Worm (Caenorhabditis elegans) whole organism, midembryonic: Measurements from ENCODE around the gene igcm-1.

Experiments
- T22C8.4 ChIP-seq: fragments of 200-800 bp; sonication (Bioruptor generic); IDR thresholded peaks from 2 replicates; pipeline ENCODE4 v1.3.6; 2022; ENCODE audit warnings: missing genetic modification characterization, missing compliant biosample characterization
- cog-1 ChIP-seq: sonication (generic microtip); optimal IDR thresholded peaks from 2 replicates; lab custom pipeline; 2016; ENCODE audit warnings: missing genetic modification characterization, missing compliant biosample characterization
- flt-1 ChIP-seq: fragments of 200-800 bp; sonication (Bioruptor generic); IDR thresholded peaks from 2 replicates; pipeline ENCODE4 v1.3.6; 2022; ENCODE audit warnings: missing genetic modification characterization, missing compliant biosample characterization
- klf-2 ChIP-seq: fragments of 200-800 bp; sonication (Bioruptor generic); conservative IDR thresholded peaks from 2 replicates; pipeline ENCODE4 v1.3.6; 2022; ENCODE audit warnings: missing genetic modification reagents, missing genetic modification characterization, missing compliant biosample characterization
- med-1 ChIP-seq: sonication (generic microtip); optimal IDR thresholded peaks from 2 replicates; lab custom pipeline; 2017; ENCODE audit warnings: missing genetic modification characterization, mild to moderate bottlenecking, missing compliant biosample characterization, antibody characterized with exemption, missing genetic modification reagents; ENCODE audit not compliant: insufficient read depth
- ref-1 ChIP-seq: fragments of 200-800 bp; sonication (Bioruptor generic); conservative IDR thresholded peaks from 2 replicates; pipeline ENCODE4 v1.3.6; 2022; ENCODE audit warnings: missing genetic modification reagents, missing genetic modification characterization, missing compliant biosample characterization
- tab-1 ChIP-seq: fragments of 200-800 bp; sonication (Bioruptor generic); IDR thresholded peaks from 2 replicates; pipeline ENCODE4 v1.3.6; 2022; ENCODE audit warnings: missing genetic modification characterization, missing compliant biosample characterization
- ztf-23 ChIP-seq: fragments of 200-800 bp; sonication (Bioruptor generic); IDR thresholded peaks from 2 replicates; pipeline ENCODE4 v1.3.6; 2022; ENCODE audit warnings: missing genetic modification reagents, missing genetic modification characterization, missing compliant biosample characterization
- ztf-29 ChIP-seq: fragments of 200-800 bp; sonication (Bioruptor generic); IDR thresholded peaks from 2 replicates; pipeline ENCODE4 v1.3.6; 2022; ENCODE audit warnings: missing genetic modification reagents, missing genetic modification characterization, missing compliant biosample characterization

The igcm-1 gene

ce11 chrX:851421-851820, at the start of gene igcm-1:
Gene igcm-1, minus strand, starts transcription at chrX:851521.
- no peak for TF ChIP-seq klf-2 (GFP tag; lab: Robert Waterston, UW)
- TF ChIP-seq flt-1 (GFP tag; lab: Robert Waterston, UW): no peak
- TF ChIP-seq ztf-23 (GFP tag; lab: Robert Waterston, UW): no peak
- no peak for TF ChIP-seq cog-1 (tag; lab: Kevin White, UChicago)
- no peak for TF ChIP-seq T22C8.4 (GFP tag; lab: Robert Waterston, UW)
- TF ChIP-seq tab-1: no peak
- no peak for TF ChIP-seq med-1 (GFP tag; lab: Kevin White, UChicago)
- TF ChIP-seq ztf-29 (GFP tag; lab: Robert Waterston, UW): no peak
- no peak for TF ChIP-seq ref-1

DNA sequence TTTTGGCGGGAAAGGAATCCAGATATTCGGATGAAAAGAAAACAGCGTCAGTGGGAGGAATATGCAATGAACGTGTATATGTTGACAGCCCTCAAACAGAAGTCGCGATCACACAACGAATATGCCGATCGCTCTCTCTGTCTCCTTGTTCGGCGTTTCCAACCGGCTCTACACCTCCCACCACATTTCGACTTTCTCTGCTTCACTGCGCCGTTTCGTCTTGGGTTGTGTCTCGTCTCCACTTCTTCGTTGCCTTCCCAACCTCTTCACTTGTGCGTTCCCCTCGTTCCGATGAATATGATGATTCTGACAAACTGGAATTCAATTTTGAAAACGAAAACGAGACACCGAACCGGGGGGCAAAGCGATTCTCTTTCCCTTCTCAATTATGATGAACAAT, 46.6 kb upstream of the igcm-1 start, which contains the start of gene mab-7:
Gene mab-7, minus strand, starts transcription at position 101 of the 400 bp plus-strand sequence.
- TF ChIP-seq ref-1 (no peak), tab-1 (no peak), ztf-29 (GFP tag; lab: Robert Waterston, UW) (no peak), flt-1 (GFP tag; lab: Robert Waterston, UW) (no peak), med-1 (GFP tag; lab: Kevin White, UChicago) (no peak), T22C8.4 (GFP tag; lab: Robert Waterston, UW) (no peak), klf-2 (GFP tag; lab: Robert Waterston, UW) (no peak), ztf-23 (GFP tag; lab: Robert Waterston, UW) (no peak), cog-1 (tag; lab: Kevin White, UChicago) (no peak)

DNA sequence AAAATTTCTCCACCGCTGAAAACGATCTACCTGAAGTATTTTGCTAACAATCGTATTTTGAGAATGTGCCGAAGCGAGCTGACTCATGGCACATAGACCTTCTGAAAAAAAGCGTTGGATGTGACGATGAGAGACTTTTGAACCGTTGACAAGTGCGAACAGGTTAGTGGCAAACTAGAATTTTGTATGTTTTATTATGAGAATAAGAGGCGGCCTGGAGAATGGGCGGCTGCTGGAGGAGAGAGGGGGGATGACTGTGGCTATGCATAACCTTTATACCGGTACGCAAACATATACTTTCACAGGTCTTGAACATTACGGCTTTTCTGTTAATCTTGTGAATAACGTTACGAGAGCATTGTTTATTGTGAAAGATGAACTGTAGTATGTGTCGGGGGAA, 37.0 kb upstream of the igcm-1 start, which contains the start of gene mam-1:
Gene mam-1, minus strand, starts transcription at position 101 of the 400 bp plus-strand sequence.
- TF ChIP-seq cog-1 (tag; lab: Kevin White, UChicago): no peak
- TF ChIP-seq T22C8.4 (GFP tag; lab: Robert Waterston, UW): no peak
- no peak for TF ChIP-seq klf-2 (GFP tag; lab: Robert Waterston, UW)
- TF ChIP-seq med-1 (GFP tag; lab: Kevin White, UChicago): no peak
- no peak for TF ChIP-seq tab-1
- no peak for TF ChIP-seq ref-1
- TF ChIP-seq flt-1 (GFP tag; lab: Robert Waterston, UW): no peak
- TF ChIP-seq ztf-23 (GFP tag; lab: Robert Waterston, UW): no peak
- TF ChIP-seq ztf-29 (GFP tag; lab: Robert Waterston, UW): no peak

DNA sequence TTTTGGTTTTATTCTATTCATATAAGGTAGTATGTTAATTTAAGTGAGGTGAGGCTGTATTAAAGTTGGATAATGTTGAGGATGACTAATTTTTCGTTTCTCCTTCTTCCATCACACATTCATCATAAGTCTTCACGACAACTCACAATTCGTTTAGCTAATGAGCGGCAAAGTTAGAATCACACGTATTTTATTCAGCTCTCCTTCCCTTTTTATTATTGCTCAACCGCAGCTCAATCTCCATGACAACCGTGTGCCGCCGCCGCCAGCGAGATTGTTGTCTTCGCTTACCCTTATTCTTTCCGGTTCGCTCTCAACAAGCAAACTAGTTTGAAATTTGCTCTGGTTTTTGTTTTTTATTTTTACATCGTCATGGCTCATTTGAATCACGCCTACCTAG, 29.0 kb upstream of the igcm-1 start, which contains the start of gene ZC13.2:
Gene ZC13.2, plus strand, starts transcription at position 301 of the 400 bp plus-strand sequence.
- TF ChIP-seq cog-1 (tag; lab: Kevin White, UChicago) (no peak), T22C8.4 (GFP tag; lab: Robert Waterston, UW) (no peak), tab-1 (no peak), ztf-29 (GFP tag; lab: Robert Waterston, UW) (no peak), ztf-23 (GFP tag; lab: Robert Waterston, UW) (no peak), klf-2 (GFP tag; lab: Robert Waterston, UW) (no peak), med-1 (GFP tag; lab: Kevin White, UChicago) (no peak), ref-1 (no peak), flt-1 (GFP tag; lab: Robert Waterston, UW) (no peak)

- TF ChIP-seq ref-1 (no peak), flt-1 (GFP tag; lab: Robert Waterston, UW) (no peak), klf-2 (GFP tag; lab: Robert Waterston, UW) (no peak), T22C8.4 (GFP tag; lab: Robert Waterston, UW) (no peak), med-1 (GFP tag; lab: Kevin White, UChicago) (no peak), ztf-29 (GFP tag; lab: Robert Waterston, UW) (no peak), ztf-23 (GFP tag; lab: Robert Waterston, UW) (peak; percentile 49; the same call in 1 of the 2 replicates), tab-1 (no peak), cog-1 (tag; lab: Kevin White, UChicago) (peak; percentile 34)
Measured at ce11 chrX:876935-877334, 25.6 kb upstream of the igcm-1 start, which contains the start of gene ZC13.1. Gene ZC13.1, plus strand, starts transcription at chrX:877239.

DNA sequence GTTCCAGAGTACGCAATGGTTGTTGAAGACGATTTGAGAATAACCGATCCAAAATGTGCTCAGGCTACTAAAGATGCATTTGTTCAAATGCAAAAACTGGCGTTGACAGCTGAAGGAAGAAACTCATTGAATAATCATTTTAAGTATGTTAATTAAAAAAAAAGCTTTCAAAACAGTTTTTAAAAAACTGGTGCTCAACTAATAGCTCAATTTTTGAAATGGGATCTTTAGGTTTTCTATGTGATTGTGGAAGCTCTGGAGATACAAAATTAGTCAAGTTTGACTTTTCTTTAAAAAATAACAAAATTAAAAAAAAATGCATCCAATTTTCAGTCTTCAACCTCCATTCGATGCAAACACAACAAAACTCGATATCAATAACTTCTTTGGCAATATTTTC, 22.3 kb upstream of the igcm-1 start:
- TF ChIP-seq ztf-23 (GFP tag; lab: Robert Waterston, UW) (no peak), T22C8.4 (GFP tag; lab: Robert Waterston, UW) (no peak), klf-2 (GFP tag; lab: Robert Waterston, UW) (no peak), cog-1 (tag; lab: Kevin White, UChicago) (no peak)

ce11 chrX:871957-872715, 20.8 kb upstream of the igcm-1 start, which contains the start of gene F56F10.1:
Gene F56F10.1, plus strand, starts transcription at chrX:872603.
- TF ChIP-seq klf-2 (GFP tag; lab: Robert Waterston, UW): no peak
- no peak for TF ChIP-seq flt-1 (GFP tag; lab: Robert Waterston, UW)
- no peak for TF ChIP-seq med-1 (GFP tag; lab: Kevin White, UChicago)
- TF ChIP-seq ztf-29 (GFP tag; lab: Robert Waterston, UW): no peak

- TF ChIP-seq klf-2 (GFP tag; lab: Robert Waterston, UW): no peak
- no peak for TF ChIP-seq ztf-23 (GFP tag; lab: Robert Waterston, UW)
- peak; percentile 70 for TF ChIP-seq cog-1 (tag; lab: Kevin White, UChicago)
- no peak for TF ChIP-seq med-1 (GFP tag; lab: Kevin White, UChicago)
- 0 out of 2 replicates have a peak, but pooled peaks have one; percentile 13 for TF ChIP-seq T22C8.4 (GFP tag; lab: Robert Waterston, UW)
- TF ChIP-seq tab-1: no peak
- TF ChIP-seq ref-1: no peak
- TF ChIP-seq flt-1 (GFP tag; lab: Robert Waterston, UW): 0 out of 2 replicates have a peak, but pooled peaks have one; percentile 46
- TF ChIP-seq ztf-29 (GFP tag; lab: Robert Waterston, UW): no peak
Measured at ce11 chrX:871020-871419, 19.7 kb upstream of the igcm-1 start, which contains the start of gene lgl-1. Gene lgl-1, minus strand, starts transcription at chrX:871089.

DNA sequence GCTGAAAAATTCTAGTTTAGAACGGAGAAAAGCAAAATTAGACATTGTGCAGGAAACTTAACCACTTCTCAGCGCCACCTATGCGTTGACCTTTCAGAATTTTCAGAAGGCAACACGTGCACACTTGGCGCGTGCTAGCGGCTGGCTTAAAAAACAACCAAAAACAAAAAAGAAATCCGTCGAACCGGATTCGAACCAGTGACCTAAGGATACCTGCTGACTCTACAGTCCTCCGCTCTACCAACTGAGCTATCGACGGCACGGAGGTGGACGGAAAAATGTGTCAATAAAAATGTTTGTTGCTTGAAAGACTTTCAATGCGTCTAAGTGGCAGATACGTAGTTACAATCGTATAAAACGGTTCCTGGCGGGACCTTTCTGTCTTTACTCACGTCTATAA, 13.9 kb upstream of the igcm-1 start:
- TF ChIP-seq ztf-29 (GFP tag; lab: Robert Waterston, UW) (no peak), T22C8.4 (GFP tag; lab: Robert Waterston, UW) (no peak), tab-1 (no peak), med-1 (GFP tag; lab: Kevin White, UChicago) (no peak), ref-1 (no peak), klf-2 (GFP tag; lab: Robert Waterston, UW) (no peak), ztf-23 (GFP tag; lab: Robert Waterston, UW) (no peak), cog-1 (tag; lab: Kevin White, UChicago) (no peak), flt-1 (GFP tag; lab: Robert Waterston, UW) (no peak)
